Worm (Caenorhabditis elegans) whole organism, early embryonic: ENCODE data around the gene cln-3.1.

Experiments
- F13C5.2 ChIP-seq: sonication (generic microtip); optimal IDR thresholded peaks from 2 replicates; lab custom pipeline; 2017; ENCODE audit warnings: mild to moderate bottlenecking, missing genetic modification characterization, inconsistent platforms, missing compliant biosample characterization
- ama-1 ChIP-seq: fragments of 150-350 bp; optimal IDR thresholded peaks from 2 replicates; lab custom pipeline; 2014
- ceh-13 ChIP-seq: fragments of 200-800 bp; sonication (Bioruptor generic); optimal IDR thresholded peaks from 2 replicates; lab custom pipeline; 2018; ENCODE audit warnings: mild to moderate bottlenecking, missing genetic modification characterization, missing compliant biosample characterization
- hmg-4 ChIP-seq: fragments of 200-800 bp; sonication (Bioruptor generic); optimal IDR thresholded peaks from 2 replicates; lab custom pipeline; 2018; ENCODE audit warnings: mild to moderate bottlenecking, missing genetic modification characterization, missing compliant biosample characterization
- sea-1 ChIP-seq: fragments of 200-800 bp; sonication (Bioruptor generic); conservative IDR thresholded peaks from 2 replicates; pipeline ENCODE4 v1.3.6; 2022; ENCODE audit warnings: missing genetic modification characterization, missing compliant biosample characterization
- tbx-37 ChIP-seq: fragments of 200-800 bp; sonication (Bioruptor generic); conservative IDR thresholded peaks from 2 replicates; pipeline ENCODE4 v1.3.6; 2022; ENCODE audit warnings: missing genetic modification reagents, missing genetic modification characterization, missing compliant biosample characterization

ce11 chrV:11307781-11308180, 42.3 kb upstream of the cln-3.1 start:
- no peak for TF ChIP-seq F13C5.2
- TF ChIP-seq ama-1 (lab: Kevin White, UChicago) = no peak
- TF ChIP-seq tbx-37 (GFP tag; lab: Robert Waterston, UW) = no peak
- TF ChIP-seq ceh-13 (GFP tag; lab: Kevin White, UChicago) = no peak
- TF ChIP-seq hmg-4 (GFP tag; lab: Kevin White, UChicago) = no peak
- TF ChIP-seq sea-1 = no peak
